Fruit fly (Drosophila melanogaster) whole organism, embryonic: ENCODE measurements around the gene CG16826.
A peak's percentile ranks its signal among the peaks of the same experiment; 100 is the strongest.

ENCODE experiments used
- Awh ChIP-seq: fragments of 200-800 bp; sonication (Bioruptor generic); IDR thresholded peaks from 2 replicates; pipeline ENCODE4, ENCODE4 v1.3.6; 2022; ENCODE audit warnings: missing biosample characterization, missing genetic modification characterization
- B-H2 ChIP-seq: fragments of 200-800 bp; sonication (Bioruptor generic); optimal IDR thresholded peaks from 2 replicates; lab custom pipeline; 2018; ENCODE audit warnings: missing biosample characterization, mild to moderate bottlenecking, missing genetic modification characterization
- CG11247 ChIP-seq: fragments of 200-800 bp; sonication (Bioruptor generic); IDR thresholded peaks from 2 replicates; pipeline ENCODE4 v1.3.6; 2022; ENCODE audit warnings: missing biosample characterization, missing genetic modification characterization
- CG11695 ChIP-seq: fragments of 200-800 bp; sonication (Bioruptor generic); IDR thresholded peaks from 3 replicates; pipeline ENCODE4 v1.3.6; 2022; ENCODE audit warnings: missing biosample characterization, missing genetic modification characterization
- CG12744 ChIP-seq: fragments of 200-800 bp; sonication (Bioruptor generic); optimal IDR thresholded peaks from 2 replicates; lab custom pipeline; 2016; ENCODE audit warnings: missing biosample characterization, missing genetic modification characterization
- CG14667 ChIP-seq: fragments of 200-800 bp; sonication (Bioruptor generic); IDR thresholded peaks from 2 replicates; pipeline ENCODE4 v1.3.6; 2022; ENCODE audit warnings: missing biosample characterization, missing genetic modification characterization
- CG18262 ChIP-seq: fragments of 200-800 bp; optimal IDR thresholded peaks from 3 replicates; lab custom pipeline; 2019; ENCODE audit warnings: missing biosample characterization, mild to moderate bottlenecking, missing genetic modification characterization, moderate library complexity
- CG18476 ChIP-seq: fragments of 200-800 bp; sonication (Bioruptor generic); optimal IDR thresholded peaks from 2 replicates; lab custom pipeline; 2016; ENCODE audit warnings: missing biosample characterization, mild to moderate bottlenecking, missing genetic modification characterization
- CG32772 ChIP-seq: fragments of 200-800 bp; sonication (Bioruptor generic); IDR thresholded peaks from 2 replicates; pipeline ENCODE4 v1.3.6; 2022; ENCODE audit warnings: missing biosample characterization, missing genetic modification characterization
- CG33557 ChIP-seq: fragments of 200-800 bp; sonication (Bioruptor generic); optimal IDR thresholded peaks from 2 replicates; lab custom pipeline; 2019; ENCODE audit warnings: missing biosample characterization, mild to moderate bottlenecking, missing genetic modification characterization, moderate library complexity
- CG34376 ChIP-seq: fragments of 200-800 bp; sonication (Bioruptor generic); optimal IDR thresholded peaks from 2 replicates; lab custom pipeline; 2018; ENCODE audit warnings: missing biosample characterization, mild to moderate bottlenecking, missing genetic modification characterization
- CG34422 ChIP-seq: fragments of 200-800 bp; sonication (Bioruptor generic); IDR thresholded peaks from 3 replicates; pipeline ENCODE4 v1.3.6; 2022; ENCODE audit warnings: missing biosample characterization, missing genetic modification characterization
- CG4424 ChIP-seq: fragments of 200-800 bp; sonication (Bioruptor generic); optimal IDR thresholded peaks from 3 replicates; lab custom pipeline; 2016; ENCODE audit warnings: missing biosample characterization, missing genetic modification characterization
- CG6175 ChIP-seq: fragments of 200-800 bp; sonication (Bioruptor generic); IDR thresholded peaks from 3 replicates; pipeline ENCODE4 v1.3.6; 2022; ENCODE audit warnings: missing biosample characterization, missing genetic modification characterization
- CG6254 ChIP-seq: fragments of 200-800 bp; sonication (Bioruptor generic); optimal IDR thresholded peaks from 3 replicates; lab custom pipeline; 2017; ENCODE audit warnings: mild to moderate bottlenecking, missing biosample characterization, missing genetic modification reagents, missing genetic modification characterization
- CG6689 ChIP-seq: fragments of 200-800 bp; sonication (Bioruptor generic); IDR thresholded peaks from 2 replicates; pipeline ENCODE4 v1.3.6; 2022; ENCODE audit warnings: missing biosample characterization, missing genetic modification characterization
- CG7928 ChIP-seq: fragments of 200-800 bp; sonication (Bioruptor generic); optimal IDR thresholded peaks from 2 replicates; lab custom pipeline; 2017; ENCODE audit warnings: missing biosample characterization, mild to moderate bottlenecking, missing genetic modification characterization
- CG7963 ChIP-seq: fragments of 200-800 bp; sonication (Bioruptor generic); IDR thresholded peaks from 3 replicates; pipeline ENCODE4 v1.3.6; 2022; ENCODE audit warnings: missing biosample characterization, missing genetic modification characterization; ENCODE audit not compliant: partially characterized antibody
- CG8359 ChIP-seq: fragments of 200-800 bp; sonication (Bioruptor generic); optimal IDR thresholded peaks from 2 replicates; lab custom pipeline; 2017; ENCODE audit warnings: missing biosample characterization, mild to moderate bottlenecking, missing genetic modification characterization, borderline replicate concordance
- Camta ChIP-seq: fragments of 200-800 bp; sonication (Bioruptor generic); optimal IDR thresholded peaks from 2 replicates; lab custom pipeline; 2016; ENCODE audit warnings: missing biosample characterization, missing genetic modification characterization
- Dp ChIP-seq: fragments of 200-800 bp; sonication (Bioruptor generic); optimal IDR thresholded peaks from 2 replicates; lab custom pipeline; 2018; ENCODE audit warnings: missing biosample characterization, mild to moderate bottlenecking, missing genetic modification characterization, moderate library complexity
- Eip74EF ChIP-seq, 2 experiments: fragments of 200-800 bp in 1 of 2; fragments of >200 bp in 1 of 2; sonication (Bioruptor generic) in 1 of 2; optimal IDR thresholded peaks; 2 replicates each; lab custom pipeline; 2017 to 2019; ENCODE audit warnings: missing biosample characterization in 2 of 2, missing genetic modification characterization in 2 of 2, mild to moderate bottlenecking in 1 of 2, moderate library complexity in 1 of 2
- Ets65A ChIP-seq: fragments of 200-800 bp; sonication (Bioruptor generic); peaks from one replicate; lab custom pipeline; 2016; ENCODE audit warnings: missing biosample characterization, missing genetic modification characterization
- Ets97D ChIP-seq: fragments of 200-800 bp; sonication (Bioruptor generic); optimal IDR thresholded peaks from 3 replicates; lab custom pipeline; 2016; ENCODE audit warnings: missing biosample characterization, missing genetic modification characterization
- HHEX ChIP-seq: fragments of 200-800 bp; sonication (Bioruptor generic); optimal IDR thresholded peaks from 3 replicates; lab custom pipeline; 2017; ENCODE audit warnings: missing biosample characterization, mild to moderate bottlenecking, missing genetic modification characterization, missing genetic modification reagents
- Max ChIP-seq: fragments of 200-800 bp; sonication (Bioruptor generic); optimal IDR thresholded peaks from 2 replicates; lab custom pipeline; 2016; ENCODE audit warnings: missing biosample characterization, mild to moderate bottlenecking, missing genetic modification characterization
- Opbp ChIP-seq: fragments of 200-800 bp; sonication (Bioruptor generic); IDR thresholded peaks from 3 replicates; pipeline ENCODE4 v1.3.6; 2022; ENCODE audit warnings: missing biosample characterization, missing genetic modification characterization; ENCODE audit not compliant: partially characterized antibody
- Poxn ChIP-seq: fragments of 200-800 bp; sonication (Bioruptor generic); IDR thresholded peaks from 2 replicates; pipeline ENCODE4 v1.3.6; 2022; ENCODE audit warnings: missing biosample characterization, missing genetic modification characterization
- Six4 ChIP-seq: fragments of 200-800 bp; sonication (Bioruptor generic); optimal IDR thresholded peaks from 2 replicates; lab custom pipeline; 2016; ENCODE audit warnings: missing biosample characterization, missing genetic modification characterization
- Ssrp ChIP-seq: fragments of 200-800 bp; sonication (Bioruptor generic); optimal IDR thresholded peaks from 2 replicates; lab custom pipeline; 2018; ENCODE audit warnings: missing biosample characterization, mild to moderate bottlenecking, missing genetic modification characterization, moderate library complexity
- ash1 ChIP-seq: fragments of 200-800 bp; sonication (Bioruptor generic); optimal IDR thresholded peaks from 2 replicates; lab custom pipeline; 2018; ENCODE audit warnings: missing biosample characterization, mild to moderate bottlenecking, missing genetic modification characterization
- bbx ChIP-seq: fragments of 200-800 bp; sonication (Bioruptor generic); IDR thresholded peaks from 2 replicates; pipeline ENCODE4 v1.3.6; 2022; ENCODE audit warnings: missing biosample characterization, missing genetic modification characterization; ENCODE audit not compliant: partially characterized antibody
- bsh ChIP-seq, 2 experiments: fragments of 200-800 bp; sonication (Bioruptor generic); optimal IDR thresholded peaks; 2 replicates each; lab custom pipeline; 2017 to 2018; ENCODE audit warnings: mild to moderate bottlenecking in 2 of 2, missing biosample characterization in 2 of 2, missing genetic modification characterization in 2 of 2, moderate library complexity in 1 of 2
- cg ChIP-seq: fragments of 200-800 bp; sonication (Bioruptor generic); optimal IDR thresholded peaks from 3 replicates; lab custom pipeline; 2019; ENCODE audit warnings: missing biosample characterization, mild to moderate bottlenecking, missing genetic modification characterization, moderate library complexity
- chif ChIP-seq, 2 experiments: fragments of 200-800 bp; sonication (Bioruptor generic); optimal IDR thresholded peaks; 3 replicates each; lab custom pipeline; 2016; ENCODE audit warnings: missing biosample characterization in 2 of 2, missing genetic modification characterization in 2 of 2
- ci ChIP-seq: fragments of 200-800 bp; sonication (Bioruptor generic); IDR thresholded peaks from 3 replicates; pipeline ENCODE4 v1.3.6; 2022; ENCODE audit warnings: missing biosample characterization, missing genetic modification characterization
- crp ChIP-seq, 2 experiments: fragments of 200-800 bp; sonication (Bioruptor generic); optimal IDR thresholded peaks; 2 replicates in 1 of 2; 3 replicates in 1 of 2; lab custom pipeline; 2017; ENCODE audit warnings: missing biosample characterization in 2 of 2, missing genetic modification characterization in 2 of 2, mild to moderate bottlenecking in 1 of 2, moderate library complexity in 1 of 2
- fd102C ChIP-seq: fragments of 200-800 bp; sonication (Bioruptor generic); optimal IDR thresholded peaks from 2 replicates; lab custom pipeline; 2018; ENCODE audit warnings: missing biosample characterization, mild to moderate bottlenecking, missing genetic modification characterization, moderate library complexity
- fd3F ChIP-seq: fragments of 200-800 bp; sonication (Bioruptor generic); optimal IDR thresholded peaks from 2 replicates; lab custom pipeline; 2018; ENCODE audit warnings: missing biosample characterization, mild to moderate bottlenecking, missing genetic modification characterization, moderate library complexity
- hbn ChIP-seq: fragments of 200-800 bp; sonication (Bioruptor generic); IDR thresholded peaks from 2 replicates; pipeline ENCODE4 v1.3.6; 2022; ENCODE audit warnings: missing biosample characterization, missing genetic modification characterization; ENCODE audit not compliant: partially characterized antibody
- hkb ChIP-seq, 2 experiments: fragments of 200-800 bp in 1 of 2; fragments of >200 bp in 1 of 2; sonication (Bioruptor generic) in 1 of 2; IDR thresholded peaks in 1 of 2; optimal IDR thresholded peaks in 1 of 2; 2 replicates each; pipeline versions ENCODE4 v1.3.6 to Lab custom; 2017 to 2022; ENCODE audit warnings: missing biosample characterization in 1 of 2, missing genetic modification characterization in 1 of 2
- phol ChIP-seq: fragments of 200-800 bp; sonication (Bioruptor generic); optimal IDR thresholded peaks from 3 replicates; lab custom pipeline; 2018; ENCODE audit warnings: missing biosample characterization, mild to moderate bottlenecking, missing genetic modification characterization, moderate library complexity
- pnt ChIP-seq: fragments of 200-800 bp; sonication (Bioruptor generic); optimal IDR thresholded peaks from 3 replicates; lab custom pipeline; 2016; ENCODE audit warnings: missing biosample characterization, missing genetic modification characterization
- sens ChIP-seq: fragments of 200-800 bp; sonication (Bioruptor generic); peaks from one replicate; lab custom pipeline; 2016; ENCODE audit warnings: missing biosample characterization, missing genetic modification characterization
- sna ChIP-seq: fragments of 200-800 bp; sonication (Bioruptor generic); IDR thresholded peaks from 2 replicates; pipeline ENCODE4 v1.3.6; 2022; ENCODE audit warnings: missing biosample characterization, missing genetic modification characterization; ENCODE audit not compliant: partially characterized antibody
- toy ChIP-seq: fragments of 200-800 bp; sonication (Bioruptor generic); IDR thresholded peaks from 2 replicates; pipeline ENCODE4 v1.3.6; 2022; ENCODE audit warnings: missing biosample characterization, missing genetic modification characterization
- vvl ChIP-seq: fragments of 200-800 bp; sonication (Bioruptor generic); IDR thresholded peaks from 2 replicates; pipeline ENCODE4 v1.3.6; 2022; ENCODE audit warnings: missing biosample characterization, missing genetic modification characterization

CG16826 gene

dm6 chr2L:13373435-13374242 lies 26.1 kb downstream of the CG16826 start, which contains the start of the genes Bdp1 and CG6565 (continued):
- TF ChIP-seq B-H2 (GFP tag; lab: Kevin White, UChicago) (peak; percentile 95), Awh (GFP tag; lab: Robert Waterston, UW) (peak; percentile 84), CG6175 (peak; percentile 91), phol (tag; lab: Kevin White, UChicago) (peak; percentile 98), Six4 (peak; percentile 96), Max (GFP tag; lab: Kevin White, UChicago) (peak; percentile 99), ci (GFP tag; lab: Robert Waterston, UW) (peak; percentile 86), Dp (GFP tag; lab: Kevin White, UChicago) (peak; percentile 25), hkb (optimal IDR thresholded peaks at IDR 0.05; lab: Kevin White, UChicago) (peak; percentile 91), hkb (GFP tag; IDR thresholded peaks at IDR 0.05; lab: Robert Waterston, UW) (peak; percentile 93), Poxn (peak; percentile 94), CG33557 (GFP tag; lab: Kevin White, UChicago) (peak; percentile 96), CG7963 (GFP tag; lab: Robert Waterston, UW) (no peak), CG6254 (GFP tag; lab: Kevin White, UChicago) (peak; percentile 91), Eip74EF (GFP tag; optimal IDR thresholded peaks at IDR 0.05; lab: Kevin White, UChicago) (peak in 1 of 2 experiments; percentile 88), CG18476 (GFP tag; lab: Kevin White, UChicago) (peak; percentile 97), CG8359 (GFP tag; lab: Kevin White, UChicago) (peak; percentile 77), Ets97D (GFP tag; lab: Kevin White, UChicago) (peak; percentile 95), hbn (no peak), Camta (GFP tag; lab: Kevin White, UChicago) (peak; percentile 99), CG32772 (peak; percentile 96), CG14667 (GFP tag; lab: Robert Waterston, UW) (peak; percentile 91), CG11247 (GFP tag; lab: Robert Waterston, UW) (peak; percentile 91), chif (GFP tag; optimal IDR thresholded peaks at IDR 0.05; lab: Kevin White, UChicago) (peak; percentile 98 to 99), cg (GFP tag; lab: Kevin White, UChicago) (no peak), vvl (GFP tag; lab: Robert Waterston, UW) (peak; percentile 91), ash1 (no peak), bsh (GFP tag; optimal IDR thresholded peaks at IDR 0.05; lab: Kevin White, UChicago) (peak; percentile 83 to 95), pnt (GFP tag; lab: Kevin White, UChicago) (peak; percentile 99), crp (GFP tag; optimal IDR thresholded peaks at IDR 0.05; lab: Kevin White, UChicago) (peak; percentile 8 to 76), sens (GFP tag; lab: Kevin White, UChicago) (peak; percentile 100), Ets65A (GFP tag; lab: Kevin White, UChicago) (peak; percentile 100), toy (GFP tag; lab: Robert Waterston, UW) (peak; percentile 78), CG6689 (GFP tag; lab: Robert Waterston, UW) (peak; percentile 98), CG12744 (GFP tag; lab: Kevin White, UChicago) (peak; percentile 98), CG7928 (peak; percentile 77), CG4424 (peak; percentile 99), CG11695 (GFP tag; lab: Robert Waterston, UW) (peak; percentile 94), CG18262 (peak; percentile 95), bbx (no peak; the same call in 1 of the 2 replicates), sna (GFP tag; lab: Robert Waterston, UW) (no peak), HHEX (peak; percentile 97), fd102C (GFP tag; lab: Kevin White, UChicago) (peak; percentile 80), fd3F (GFP tag; lab: Kevin White, UChicago) (peak; percentile 95), Ssrp (peak; percentile 98), CG34376 (GFP tag; lab: Kevin White, UChicago) (peak; percentile 95), CG34422 (peak; percentile 96), Opbp (GFP tag; lab: Robert Waterston, UW) (no peak)
